Fruit fly (Drosophila melanogaster) whole organism: ENCODE results near the gene Ser6.

Experiments used
- psq ChIP-seq: fragments of >200 bp; optimal IDR thresholded peaks from 2 replicates; lab custom pipeline; 2017
- usp ChIP-seq: fragments of >200 bp; optimal IDR thresholded peaks from 2 replicates; lab custom pipeline; 2017; ENCODE audit warnings: missing biosample characterization, missing genetic modification characterization, mixed read lengths

DNA sequence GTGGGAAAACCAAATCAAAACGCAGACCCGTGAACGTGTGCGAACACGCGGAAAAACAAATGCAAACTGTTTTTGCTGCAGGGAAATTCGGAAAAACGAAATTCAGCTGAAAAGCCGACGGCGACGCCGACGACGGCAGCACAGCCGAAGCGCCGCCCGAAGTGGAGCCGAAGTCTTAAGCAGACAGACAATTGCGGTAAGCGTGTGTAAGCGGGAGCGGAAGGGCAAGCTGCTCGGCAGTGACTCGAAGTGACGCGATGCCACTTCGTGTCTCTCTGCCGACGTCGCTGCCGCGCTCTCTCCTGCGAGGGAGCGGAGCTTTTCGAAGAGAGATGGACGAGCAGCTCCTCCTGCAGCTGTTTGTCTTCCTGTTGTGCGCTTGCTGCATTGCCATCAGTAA is 38.4 kb downstream of the Ser6 start:
- no peak for TF ChIP-seq usp (GFP tag; lab: Kevin White, UChicago)
- TF ChIP-seq psq (lab: Kevin White, UChicago): no peak
